Fruit fly (Drosophila melanogaster) Kc167 (cell line): Measurements from ENCODE around the gene snk.

Source experiments
- Myc ChIP-seq: fragments of >200 bp; optimal IDR thresholded peaks from 2 replicates; lab custom pipeline; 2017; ENCODE audit warnings: missing external identifiers
- Sin3A ChIP-seq: fragments of >200 bp; optimal IDR thresholded peaks from 2 replicates; lab custom pipeline; 2018; ENCODE audit warnings: missing external identifiers
- psq ChIP-seq: fragments of >200 bp; optimal IDR thresholded peaks from 2 replicates; lab custom pipeline; 2017; ENCODE audit warnings: missing external identifiers
- ttk ChIP-seq: sonication (Bioruptor generic); optimal IDR thresholded peaks from 2 replicates; lab custom pipeline; 2017; ENCODE audit warnings: missing external identifiers

dm6 chr3R:13039037-13039583 is 3.5 kb downstream of the snk start:
- TF ChIP-seq Myc (lab: Kevin White, UChicago), result no peak
- no peak for TF ChIP-seq ttk (lab: Kevin White, UChicago)
- TF ChIP-seq Sin3A (lab: Kevin White, UChicago), result no peak
- TF ChIP-seq psq, result no peak
